Fruit fly (Drosophila melanogaster) whole organism, larva: ENCODE data around the gene mmd.

ENCODE experiments used
- noc ChIP-seq: fragments of 200-800 bp; sonication (Bioruptor generic); optimal IDR thresholded peaks from 3 replicates; lab custom pipeline; 2019; ENCODE audit warnings: missing biosample characterization, mild to moderate bottlenecking, missing genetic modification characterization, moderate library complexity

mmd gene

DNA sequence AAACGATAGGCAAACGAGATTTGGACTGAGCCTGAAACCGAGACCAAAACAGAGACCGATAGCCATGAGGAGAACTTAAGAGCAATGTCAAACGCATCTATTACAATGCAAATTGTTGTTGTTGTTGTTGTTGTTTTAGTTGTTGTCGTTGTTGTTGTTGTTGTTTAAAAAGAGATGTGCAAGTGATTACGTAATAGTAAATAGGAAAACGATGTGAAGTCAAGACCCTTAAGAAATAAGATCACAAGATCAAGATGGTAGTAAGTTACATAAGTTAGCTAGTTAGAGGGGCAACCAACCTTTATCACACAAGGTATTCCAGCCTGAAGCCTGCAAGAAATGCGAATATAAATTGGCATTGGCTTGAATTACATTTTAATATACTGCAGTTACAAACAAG, 22.9 kb downstream of the mmd start:
- no peak for TF ChIP-seq noc

DNA sequence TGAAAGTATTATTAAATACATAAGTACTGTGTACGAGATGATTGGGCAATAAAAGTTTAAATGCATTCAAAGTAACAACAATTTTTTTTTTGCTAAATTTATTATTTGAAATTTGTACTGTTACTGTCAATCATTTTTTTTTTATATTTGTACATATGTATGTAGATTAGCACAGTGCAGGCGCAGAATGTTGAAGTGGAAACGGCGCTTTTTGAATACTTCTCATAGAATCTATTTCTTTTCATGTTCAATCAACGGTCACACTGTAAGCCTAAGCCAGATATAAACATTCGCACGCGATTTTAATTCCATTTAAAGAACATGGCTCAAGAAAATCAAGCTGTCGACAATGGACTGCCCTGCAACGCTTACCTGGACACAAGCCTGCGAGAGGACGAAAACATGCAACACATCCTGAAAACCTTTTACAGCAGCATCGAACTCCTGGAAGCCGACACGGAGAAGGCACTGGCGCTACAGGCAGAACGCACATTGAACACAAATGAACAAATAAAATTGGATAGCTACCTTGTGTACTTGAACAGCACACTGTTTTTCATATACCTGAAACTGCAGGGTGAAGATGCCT, 28.1 kb downstream of the mmd start, which contains the start of gene Rrp47:
Rrp47 (plus strand) TSS at position 163 of the 589 bp plus-strand sequence.
- no peak for TF ChIP-seq noc

DNA sequence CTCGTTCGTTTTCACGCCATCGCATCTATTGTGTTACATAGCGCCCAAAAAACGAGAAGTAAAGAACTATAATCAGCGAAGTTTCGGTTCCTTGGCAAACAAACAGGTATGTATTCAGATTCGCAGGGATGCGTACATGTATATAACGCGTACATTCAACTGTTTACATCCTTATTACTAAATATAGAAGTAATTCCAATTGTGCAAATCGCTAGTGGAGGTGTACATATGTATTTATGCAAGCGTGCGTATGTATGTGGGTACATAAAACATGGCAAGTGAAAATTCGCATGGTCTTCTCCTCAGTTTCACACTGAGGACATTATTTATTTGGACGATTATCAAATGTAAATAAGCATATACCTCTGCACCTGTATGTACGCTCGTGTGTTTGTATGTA, 31.4 kb downstream of the mmd start:
- TF ChIP-seq noc, result no peak

DNA sequence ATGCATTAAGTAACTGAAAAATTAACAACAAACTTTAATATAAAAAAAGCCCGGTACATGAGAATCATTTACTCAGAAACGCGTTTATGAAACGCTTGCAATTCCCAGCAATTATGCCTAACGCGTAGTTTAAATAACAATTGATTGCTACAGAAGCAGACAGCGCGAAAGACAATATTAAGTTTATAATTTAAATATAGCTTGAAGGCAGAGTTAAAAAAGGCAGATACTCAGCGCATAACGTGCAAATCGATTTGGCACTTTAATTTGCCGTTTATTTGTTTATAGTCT, 32.1 kb downstream of the mmd start, which contains the start of gene CG8924:
CG8924 (plus strand) TSS at position 122 of the 291 bp plus-strand sequence.
- TF ChIP-seq noc, result no peak

DNA sequence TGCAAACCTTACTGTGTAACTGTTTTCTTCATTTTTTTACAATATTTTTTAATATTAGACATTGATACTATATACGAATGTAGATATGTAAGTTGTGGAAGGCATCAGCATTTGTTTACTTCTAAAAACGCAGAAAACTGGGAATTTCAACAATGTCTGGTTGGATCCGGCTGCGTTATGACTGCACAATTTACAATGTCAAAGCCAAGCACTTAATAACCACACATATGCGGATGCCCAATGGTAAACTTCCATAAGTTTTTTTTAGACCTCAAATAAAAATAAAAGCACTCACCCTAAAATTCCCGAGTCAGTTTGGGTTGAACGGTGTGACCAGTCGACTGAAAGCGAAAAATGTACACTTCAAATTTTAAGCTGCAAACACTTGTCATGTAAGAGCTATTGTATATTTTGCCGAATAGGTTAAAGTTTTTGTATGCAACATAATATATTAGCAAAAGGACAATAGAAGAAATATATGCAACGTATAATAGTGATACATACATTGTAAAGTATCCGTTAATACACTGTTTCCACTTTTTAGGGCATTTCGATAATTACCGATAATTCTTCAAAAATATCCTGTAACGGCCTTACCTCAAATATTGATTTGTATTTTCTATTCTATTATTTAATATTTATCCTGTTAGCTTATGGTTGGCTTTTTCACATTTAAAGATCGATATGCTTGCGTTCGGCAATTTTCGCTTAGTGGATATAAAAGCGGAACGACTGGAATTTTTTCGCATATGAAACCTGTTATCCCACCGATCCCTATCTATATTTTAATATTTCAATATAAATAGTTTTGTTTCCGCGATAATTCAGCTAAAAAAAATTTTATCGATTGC, 32.6 kb downstream of the mmd start, which contains the start of gene Stim:
Stim (minus strand) TSS at position 347 of the 851 bp plus-strand sequence.
- no peak for TF ChIP-seq noc

DNA sequence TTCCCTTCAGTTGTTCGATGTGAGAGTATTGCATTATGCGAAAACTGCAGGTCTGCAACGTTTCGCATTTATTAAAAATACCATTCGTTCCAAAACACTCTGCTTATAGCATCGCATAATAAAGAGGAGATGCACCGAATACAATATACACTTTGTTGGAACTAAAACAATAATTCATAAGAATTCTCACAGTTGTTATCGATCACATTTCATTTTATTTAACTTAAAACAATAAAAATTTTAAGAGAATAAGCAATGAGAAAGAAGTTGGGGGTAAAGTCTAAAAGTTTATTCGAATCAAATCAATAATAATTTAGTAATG, 38.8 kb downstream of the mmd start:
- TF ChIP-seq noc, result no peak

DNA sequence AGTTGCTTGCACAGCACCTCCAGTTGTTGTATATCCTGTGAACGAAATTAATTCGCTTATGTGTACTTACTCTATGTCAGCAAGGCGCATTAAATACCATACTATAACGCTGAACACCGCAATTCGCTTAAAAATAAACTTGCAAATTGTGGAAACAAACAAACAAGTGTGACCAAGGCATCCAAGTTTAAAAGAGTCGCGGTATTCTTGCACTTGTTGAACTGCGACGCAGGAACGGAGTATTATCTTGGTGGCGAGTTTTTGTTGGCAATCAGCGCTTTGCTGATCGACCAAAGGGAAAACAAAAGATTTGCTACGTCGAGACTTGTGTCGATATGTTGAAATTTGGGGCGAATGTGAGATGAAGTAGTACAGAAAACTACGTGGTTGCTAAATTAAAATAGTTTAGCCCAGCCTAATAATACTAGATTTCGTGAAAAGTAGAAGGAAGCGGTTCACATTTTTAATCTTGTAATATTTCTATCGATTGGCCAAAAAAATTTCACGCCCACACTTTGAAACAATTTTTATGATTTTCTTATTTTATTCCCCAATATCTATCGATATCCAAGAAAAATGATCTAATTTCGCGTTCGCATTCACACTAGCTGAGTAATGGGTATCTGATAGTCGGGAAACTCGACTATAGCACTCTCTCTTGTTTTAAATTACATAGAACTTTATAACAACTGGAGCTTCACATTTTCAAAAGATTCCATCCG, 39.3 kb downstream of the mmd start, which contains the start of gene Ranbp16:
Ranbp16 (minus strand) TSS at position 364 of the 722 bp plus-strand sequence.
- no peak for TF ChIP-seq noc

DNA sequence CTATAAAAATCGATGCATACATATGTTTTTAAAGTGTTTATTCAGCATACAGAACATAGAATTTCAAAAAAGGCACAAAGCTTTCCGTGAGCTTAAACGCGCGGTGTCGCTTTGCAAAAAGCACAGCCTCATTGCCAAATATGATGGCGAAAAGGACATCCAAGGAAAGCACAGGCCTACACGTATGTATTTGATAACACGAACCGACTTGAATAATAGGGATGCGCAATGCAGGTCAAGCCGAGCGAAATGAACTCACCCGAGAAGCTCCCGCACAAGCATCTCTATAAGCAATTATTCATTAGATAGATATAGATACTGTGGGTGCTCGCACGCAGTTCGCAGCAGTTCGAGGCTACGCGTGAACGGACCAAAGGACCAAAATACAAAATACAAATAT, 48.2 kb downstream of the mmd start, which contains the start of gene Lcch3:
Lcch3 (plus strand) TSS at position 301 of the 400 bp plus-strand sequence.
- no peak for TF ChIP-seq noc

DNA sequence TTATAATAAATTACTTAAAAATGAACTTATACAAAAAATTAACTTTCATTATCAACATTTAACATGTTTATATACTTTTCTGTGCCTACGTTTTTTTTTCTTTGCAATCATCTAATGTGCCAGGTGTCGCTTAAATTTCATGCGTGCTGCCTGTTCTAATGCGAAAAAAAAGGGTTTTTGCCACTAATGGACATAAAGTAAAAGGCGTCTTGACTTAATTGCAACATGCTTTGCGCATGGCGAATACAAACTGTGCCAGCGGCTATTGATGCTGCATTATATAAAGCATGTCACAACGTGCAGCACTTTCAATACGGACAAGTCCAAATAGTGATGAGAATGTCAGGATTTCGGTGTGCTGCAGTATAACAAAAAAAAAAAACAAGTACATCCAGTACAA, 51.3 kb downstream of the mmd start, which contains the start of gene CG8916:
CG8916 (plus strand) TSS at position 301 of the 400 bp plus-strand sequence.
- TF ChIP-seq noc, result no peak

DNA sequence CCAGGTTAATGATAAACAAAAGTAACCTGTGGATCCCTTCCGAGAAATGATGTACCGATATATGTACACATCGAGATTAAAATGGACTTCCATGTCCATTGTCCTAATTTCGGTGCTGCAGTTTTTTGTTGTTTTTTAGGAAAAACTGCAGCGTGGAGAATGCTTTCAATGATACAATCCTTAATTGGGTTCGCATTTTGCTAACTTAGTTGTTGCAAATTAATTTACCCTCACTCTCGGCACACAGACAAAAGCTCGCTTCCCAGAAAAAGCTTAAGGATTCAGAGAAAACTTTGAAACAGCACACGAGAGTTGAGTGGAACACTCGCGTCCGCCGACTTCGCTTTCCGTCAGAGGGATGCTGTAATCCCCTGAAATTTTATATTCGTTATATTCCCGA, 62.4 kb downstream of the mmd start, which contains the start of gene Lrp4:
Lrp4 (plus strand) TSS at position 301 of the 400 bp plus-strand sequence.
- no peak for TF ChIP-seq noc

DNA sequence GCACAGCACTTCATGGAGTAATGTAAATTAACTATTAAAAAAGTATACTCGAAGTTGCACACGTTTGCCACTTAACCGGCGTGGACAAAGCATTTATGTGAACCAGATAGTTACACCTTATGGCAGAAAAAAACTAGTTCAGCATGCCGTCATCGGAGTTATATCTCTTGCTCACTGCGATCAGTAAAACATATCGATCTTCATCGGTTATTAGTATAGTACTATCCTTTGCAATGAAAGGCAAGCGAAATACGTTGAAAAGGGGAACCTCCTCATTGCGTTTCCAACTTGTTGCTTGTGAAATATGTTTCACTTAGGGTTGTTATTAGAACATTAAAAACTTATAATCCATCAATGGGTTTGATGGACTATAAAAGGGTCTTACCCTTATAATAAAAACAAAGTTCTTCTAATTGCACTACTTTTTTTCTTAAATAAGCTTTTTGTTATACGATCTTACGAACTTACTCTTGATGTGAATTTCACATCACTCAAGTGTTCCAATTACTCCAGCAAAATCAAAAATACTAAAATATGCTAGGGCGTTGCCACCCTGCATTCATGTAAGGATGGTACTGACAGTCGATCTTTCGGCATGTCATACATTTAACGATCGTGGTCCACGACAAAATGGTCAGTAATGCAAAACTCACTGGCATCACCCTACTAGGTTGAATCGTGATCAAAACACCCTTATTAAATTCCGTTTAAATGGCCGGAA, 63.2 kb downstream of the mmd start, which contains the start of gene CycD:
CycD (minus strand) TSS at position 113 of the 721 bp plus-strand sequence.
- no peak for TF ChIP-seq noc
